Fruit fly (Drosophila melanogaster) whole organism, embryonic: ENCODE data around the gene CG46059.

Source experiments
- CG10959 ChIP-seq: fragments of 200-800 bp; sonication (Bioruptor generic); IDR thresholded peaks from 2 replicates; pipeline ENCODE4 v1.3.6; 2022; ENCODE audit warnings: missing biosample characterization, missing genetic modification characterization
- CG12155 ChIP-seq: fragments of 200-800 bp; sonication (Bioruptor generic); optimal IDR thresholded peaks from 3 replicates; lab custom pipeline; 2016; ENCODE audit warnings: missing biosample characterization, missing genetic modification characterization
- CG13894 ChIP-seq: fragments of 200-800 bp; sonication (Bioruptor generic); optimal IDR thresholded peaks from 3 replicates; lab custom pipeline; 2018; ENCODE audit warnings: missing biosample characterization, mild to moderate bottlenecking, missing genetic modification characterization, moderate library complexity
- CG14014 ChIP-seq: fragments of 200-800 bp; sonication (Bioruptor generic); IDR thresholded peaks from 2 replicates; pipeline ENCODE4 v1.3.6; 2022; ENCODE audit warnings: missing biosample characterization, missing genetic modification characterization
- CG15514 ChIP-seq: fragments of 200-800 bp; sonication (Bioruptor generic); optimal IDR thresholded peaks from 3 replicates; lab custom pipeline; 2017; ENCODE audit warnings: missing biosample characterization, missing genetic modification characterization, mild to moderate bottlenecking, moderate library complexity, missing genetic modification reagents
- CG15601 ChIP-seq: fragments of 200-800 bp; sonication (Bioruptor generic); optimal IDR thresholded peaks from 3 replicates; lab custom pipeline; 2019; ENCODE audit warnings: missing biosample characterization, mild to moderate bottlenecking, missing genetic modification characterization, moderate library complexity
- CG16813 ChIP-seq: fragments of 200-800 bp; sonication (Bioruptor generic); IDR thresholded peaks from 3 replicates; pipeline ENCODE4 v1.3.6; 2022; ENCODE audit warnings: missing biosample characterization, missing genetic modification characterization; ENCODE audit not compliant: partially characterized antibody
- CG30020 ChIP-seq: fragments of 200-800 bp; optimal IDR thresholded peaks from 2 replicates; lab custom pipeline; 2019; ENCODE audit warnings: missing biosample characterization, mild to moderate bottlenecking, missing genetic modification characterization, moderate library complexity
- CG3163 ChIP-seq: fragments of 200-800 bp; sonication (Bioruptor generic); optimal IDR thresholded peaks from 3 replicates; lab custom pipeline; 2016; ENCODE audit warnings: missing biosample characterization, missing genetic modification characterization
- CG32532 ChIP-seq: fragments of 200-800 bp; sonication (Bioruptor generic); IDR thresholded peaks from 2 replicates; pipeline ENCODE4 v1.3.6; 2022; ENCODE audit warnings: missing biosample characterization, missing genetic modification characterization
- CG43689 ChIP-seq: fragments of 200-800 bp; sonication (Bioruptor generic); IDR thresholded peaks from 2 replicates; pipeline ENCODE4 v1.3.6; 2022; ENCODE audit warnings: missing biosample characterization, missing genetic modification characterization
- CG4424 ChIP-seq: fragments of 200-800 bp; sonication (Bioruptor generic); optimal IDR thresholded peaks from 3 replicates; lab custom pipeline; 2016; ENCODE audit warnings: missing biosample characterization, missing genetic modification characterization
- CG8924 ChIP-seq: fragments of 200-800 bp; optimal IDR thresholded peaks from 3 replicates; lab custom pipeline; 2019; ENCODE audit warnings: missing biosample characterization, mild to moderate bottlenecking, missing genetic modification characterization, moderate library complexity
- CG9609 ChIP-seq: fragments of 200-800 bp; sonication (Bioruptor generic); optimal IDR thresholded peaks from 3 replicates; lab custom pipeline; 2016; ENCODE audit warnings: missing biosample characterization, missing genetic modification characterization
- CG9797 ChIP-seq: fragments of 200-800 bp; sonication (Bioruptor generic); optimal IDR thresholded peaks from 3 replicates; lab custom pipeline; 2018; ENCODE audit warnings: missing biosample characterization, mild to moderate bottlenecking, missing genetic modification characterization
- CG9876 ChIP-seq: fragments of 200-800 bp; sonication (Bioruptor generic); optimal IDR thresholded peaks from 2 replicates; lab custom pipeline; 2016; ENCODE audit warnings: missing biosample characterization, missing genetic modification characterization
- Dll ChIP-seq: fragments of 200-800 bp; sonication (Bioruptor generic); IDR thresholded peaks from 4 replicates; pipeline ENCODE4 v1.3.6; 2022; ENCODE audit warnings: missing biosample characterization, missing genetic modification characterization; ENCODE audit not compliant: partially characterized antibody
- Doc3 ChIP-seq: fragments of 200-800 bp; sonication (Bioruptor generic); IDR thresholded peaks from 3 replicates; pipeline ENCODE4 v1.3.6; 2022; ENCODE audit warnings: missing biosample characterization, missing genetic modification characterization; ENCODE audit not compliant: partially characterized antibody
- Ets65A ChIP-seq: fragments of 200-800 bp; sonication (Bioruptor generic); peaks from one replicate; lab custom pipeline; 2016; ENCODE audit warnings: missing biosample characterization, missing genetic modification characterization
- H2.0 ChIP-seq: fragments of 200-800 bp; sonication (Bioruptor generic); IDR thresholded peaks from 2 replicates; pipeline ENCODE4 v1.3.6; 2022; ENCODE audit warnings: missing biosample characterization, missing genetic modification characterization
- Hr78 ChIP-seq, 2 experiments: fragments of 200-800 bp in 1 of 2; fragments of >200 bp in 1 of 2; sonication (Bioruptor generic) in 1 of 2; optimal IDR thresholded peaks; 2 replicates each; lab custom pipeline; 2017 to 2019; ENCODE audit warnings: missing biosample characterization in 2 of 2, missing genetic modification characterization in 2 of 2, mild to moderate bottlenecking in 1 of 2, moderate library complexity in 1 of 2
- Lhr ChIP-seq: fragments of 200-800 bp; sonication (Bioruptor generic); optimal IDR thresholded peaks from 3 replicates; lab custom pipeline; 2017; ENCODE audit warnings: mild to moderate bottlenecking, missing biosample characterization, missing genetic modification reagents, missing genetic modification characterization
- MESR4 ChIP-seq: fragments of 200-800 bp; sonication (Bioruptor generic); optimal IDR thresholded peaks from 2 replicates; lab custom pipeline; 2018; ENCODE audit warnings: missing biosample characterization, mild to moderate bottlenecking, missing genetic modification characterization, moderate library complexity
- Mad ChIP-seq: fragments of 200-800 bp; sonication (Bioruptor generic); optimal IDR thresholded peaks from 2 replicates; lab custom pipeline; 2016; ENCODE audit warnings: missing biosample characterization, missing genetic modification characterization
- NFAT ChIP-seq: fragments of 200-800 bp; sonication (Bioruptor generic); IDR thresholded peaks from 2 replicates; pipeline ENCODE4 v1.3.6; 2022; ENCODE audit warnings: missing biosample characterization, missing genetic modification characterization
- Rx ChIP-seq: fragments of 200-800 bp; sonication (Bioruptor generic); IDR thresholded peaks from 2 replicates; pipeline ENCODE4 v1.3.6; 2022; ENCODE audit warnings: missing biosample characterization, missing genetic modification characterization
- Xbp1 ChIP-seq: fragments of 200-800 bp; sonication (Bioruptor generic); optimal IDR thresholded peaks from 3 replicates; lab custom pipeline; 2016; ENCODE audit warnings: missing biosample characterization, mild to moderate bottlenecking, missing genetic modification characterization
- aop ChIP-seq: fragments of 200-800 bp; sonication (Bioruptor generic); IDR thresholded peaks from 2 replicates; pipeline ENCODE4 v1.3.6; 2022; ENCODE audit warnings: missing biosample characterization, missing genetic modification characterization
- ara ChIP-seq: fragments of 200-800 bp; sonication (Bioruptor generic); IDR thresholded peaks from 2 replicates; pipeline ENCODE4 v1.3.6; 2022; ENCODE audit warnings: missing biosample characterization, missing genetic modification characterization
- ase ChIP-seq: fragments of 200-800 bp; sonication (Bioruptor generic); IDR thresholded peaks from 3 replicates; pipeline ENCODE4 v1.3.6; 2022; ENCODE audit warnings: missing biosample characterization, missing genetic modification characterization
- az2 ChIP-seq: fragments of 200-800 bp; sonication (Bioruptor generic); optimal IDR thresholded peaks from 3 replicates; lab custom pipeline; 2016; ENCODE audit warnings: missing biosample characterization, missing genetic modification characterization
- bab2 ChIP-seq: fragments of 200-800 bp; sonication (Bioruptor generic); optimal IDR thresholded peaks from 2 replicates; lab custom pipeline; 2016; ENCODE audit warnings: missing biosample characterization, missing genetic modification characterization
- bigmax ChIP-seq: fragments of 200-800 bp; sonication (Bioruptor generic); optimal IDR thresholded peaks from 2 replicates; lab custom pipeline; 2018; ENCODE audit warnings: missing biosample characterization, mild to moderate bottlenecking, missing genetic modification characterization
- dan ChIP-seq: fragments of 200-800 bp; sonication (Bioruptor generic); IDR thresholded peaks from 2 replicates; pipeline ENCODE4 v1.3.6; 2022; ENCODE audit warnings: missing biosample characterization, missing genetic modification characterization
- dpn ChIP-seq, 2 experiments: fragments of 200-800 bp; sonication (Bioruptor generic); optimal IDR thresholded peaks; 3 replicates each; lab custom pipeline; 2016; ENCODE audit warnings: missing biosample characterization in 2 of 2, missing genetic modification characterization in 2 of 2
- ems ChIP-seq: fragments of 200-800 bp; sonication (Bioruptor generic); optimal IDR thresholded peaks from 3 replicates; lab custom pipeline; 2016; ENCODE audit warnings: missing biosample characterization, missing genetic modification characterization
- gcm2 ChIP-seq: fragments of 200-800 bp; sonication (Bioruptor generic); optimal IDR thresholded peaks from 2 replicates; lab custom pipeline; 2016; ENCODE audit warnings: missing biosample characterization, missing genetic modification characterization
- gfzf ChIP-seq: fragments of 200-800 bp; sonication (Bioruptor generic); optimal IDR thresholded peaks from 2 replicates; lab custom pipeline; 2016; ENCODE audit warnings: missing biosample characterization, mild to moderate bottlenecking, missing genetic modification characterization, moderate library complexity
- kni ChIP-seq: fragments of 200-800 bp; sonication (Bioruptor generic); optimal IDR thresholded peaks from 3 replicates; lab custom pipeline; 2017; ENCODE audit warnings: mild to moderate bottlenecking, missing biosample characterization, missing genetic modification reagents, missing genetic modification characterization
- odd ChIP-seq: fragments of 200-800 bp; sonication (Bioruptor generic); optimal IDR thresholded peaks from 2 replicates; lab custom pipeline; 2017; ENCODE audit warnings: missing biosample characterization, mild to moderate bottlenecking, missing genetic modification characterization
- onecut ChIP-seq: fragments of 200-800 bp; sonication (Bioruptor generic); IDR thresholded peaks from 2 replicates; pipeline ENCODE4 v1.3.6; 2022; ENCODE audit warnings: missing biosample characterization, missing genetic modification characterization
- pho ChIP-seq: fragments of 200-800 bp; sonication (Bioruptor generic); optimal IDR thresholded peaks from 2 replicates; lab custom pipeline; 2016; ENCODE audit warnings: missing biosample characterization, missing genetic modification characterization
- pnt ChIP-seq: fragments of 200-800 bp; sonication (Bioruptor generic); optimal IDR thresholded peaks from 3 replicates; lab custom pipeline; 2016; ENCODE audit warnings: missing biosample characterization, missing genetic modification characterization
- rib ChIP-seq: fragments of 200-800 bp; sonication (Bioruptor generic); IDR thresholded peaks from 2 replicates; pipeline ENCODE4 v1.3.6; 2022; ENCODE audit warnings: missing biosample characterization, missing genetic modification characterization
- slbo ChIP-seq: fragments of 200-800 bp; sonication (Bioruptor generic); IDR thresholded peaks from 2 replicates; pipeline ENCODE4 v1.3.6; 2022; ENCODE audit warnings: missing biosample characterization, missing genetic modification characterization
- sob ChIP-seq: fragments of 200-800 bp; sonication (Bioruptor generic); IDR thresholded peaks from 2 replicates; pipeline ENCODE4 v1.3.6; 2022; ENCODE audit warnings: missing biosample characterization, missing genetic modification characterization
- ssp ChIP-seq: fragments of 200-800 bp; sonication (Bioruptor generic); IDR thresholded peaks from 2 replicates; pipeline ENCODE4 v1.3.6; 2022; ENCODE audit warnings: missing biosample characterization, missing genetic modification characterization
- tin ChIP-seq: fragments of 200-800 bp; sonication (Bioruptor generic); optimal IDR thresholded peaks from 3 replicates; lab custom pipeline; 2016; ENCODE audit warnings: missing biosample characterization, missing genetic modification characterization
- trem ChIP-seq: fragments of 200-800 bp; optimal IDR thresholded peaks from 3 replicates; lab custom pipeline; 2019; ENCODE audit warnings: missing biosample characterization, mild to moderate bottlenecking, missing genetic modification characterization, moderate library complexity
- z ChIP-seq: fragments of 200-800 bp; sonication (Bioruptor generic); IDR thresholded peaks from 3 replicates; pipeline ENCODE4 v1.3.6; 2022; ENCODE audit warnings: missing biosample characterization, missing genetic modification characterization
- zf30C ChIP-seq: fragments of 200-800 bp; sonication (Bioruptor generic); optimal IDR thresholded peaks from 3 replicates; lab custom pipeline; 2018; ENCODE audit warnings: missing biosample characterization, mild to moderate bottlenecking, missing genetic modification characterization

Gene CG46059

dm6 chr2L:19181153-19181892 lies 2.3 kb downstream of the CG46059 start, which contains the start of gene CG17568 (continued):
- no peak for TF ChIP-seq dan (GFP tag; lab: Robert Waterston, UW)
- TF ChIP-seq CG9876 (GFP tag; lab: Kevin White, UChicago) = no peak
- TF ChIP-seq odd = no peak
- TF ChIP-seq dpn (GFP tag; optimal IDR thresholded peaks at IDR 0.05; lab: Kevin White, UChicago) = peak in 1 of 2 experiments; percentile 4
- TF ChIP-seq CG9609 (GFP tag; lab: Kevin White, UChicago) = no peak
- peak; percentile 7 for TF ChIP-seq CG30020
- no peak for TF ChIP-seq pnt (GFP tag; lab: Kevin White, UChicago)
- no peak for TF ChIP-seq gcm2 (GFP tag; lab: Kevin White, UChicago)
- TF ChIP-seq CG10959 (GFP tag; lab: Robert Waterston, UW) = peak; percentile 97
- no peak for TF ChIP-seq slbo (GFP tag; lab: Robert Waterston, UW)
- peak; percentile 84 for TF ChIP-seq gfzf (GFP tag; lab: Kevin White, UChicago)
- peak; percentile 25 for TF ChIP-seq Lhr (GFP tag; lab: Kevin White, UChicago)
- no peak for TF ChIP-seq aop (GFP tag; lab: Robert Waterston, UW)
- TF ChIP-seq zf30C (GFP tag; lab: Kevin White, UChicago) = no peak
- no peak for TF ChIP-seq CG15514 (GFP tag; lab: Kevin White, UChicago)
- TF ChIP-seq CG9797 (GFP tag; lab: Kevin White, UChicago) = peak; percentile 67
- TF ChIP-seq sob (GFP tag; lab: Robert Waterston, UW) = no peak
- no peak for TF ChIP-seq pho (GFP tag; lab: Kevin White, UChicago)
- no peak for TF ChIP-seq NFAT (GFP tag; lab: Robert Waterston, UW)
- TF ChIP-seq bab2 (GFP tag; lab: Kevin White, UChicago) = peak; percentile 6
- peak; percentile 12 for TF ChIP-seq ems (GFP tag; lab: Kevin White, UChicago)
- TF ChIP-seq CG32532 (GFP tag; lab: Robert Waterston, UW) = no peak
- TF ChIP-seq CG8924 (tag; lab: Kevin White, UChicago) = no peak
- no peak for TF ChIP-seq Doc3
- TF ChIP-seq Xbp1 (GFP tag; lab: Kevin White, UChicago) = peak; percentile 21
- no peak for TF ChIP-seq Dll (GFP tag; lab: Robert Waterston, UW)
- no peak for TF ChIP-seq CG16813 (GFP tag; lab: Robert Waterston, UW)
- peak; percentile 14 for TF ChIP-seq CG15601
- TF ChIP-seq CG4424 = peak; percentile 25
- peak; percentile 6 for TF ChIP-seq az2 (GFP tag; lab: Kevin White, UChicago)
- peak; percentile 1 for TF ChIP-seq tin
- no peak for TF ChIP-seq CG43689
- TF ChIP-seq bigmax (GFP tag; lab: Kevin White, UChicago) = no peak
- TF ChIP-seq onecut = peak; percentile 4; the same call in 1 of the 2 replicates
- no peak for TF ChIP-seq CG14014 (GFP tag; lab: Robert Waterston, UW)
- peak; percentile 40 for TF ChIP-seq Ets65A (GFP tag; lab: Kevin White, UChicago)
- TF ChIP-seq ase = no peak
- no peak for TF ChIP-seq ssp (GFP tag; lab: Robert Waterston, UW)
- TF ChIP-seq trem = peak; percentile 15
- no peak for TF ChIP-seq kni
- no peak for TF ChIP-seq ara (GFP tag; lab: Robert Waterston, UW)
- TF ChIP-seq z = no peak
- no peak for TF ChIP-seq CG13894
- no peak for TF ChIP-seq rib (GFP tag; lab: Robert Waterston, UW)
- TF ChIP-seq MESR4 (GFP tag; lab: Kevin White, UChicago) = peak; percentile 75
- no peak for TF ChIP-seq Hr78 (GFP tag; optimal IDR thresholded peaks at IDR 0.05; lab: Kevin White, UChicago)
- TF ChIP-seq CG3163 (GFP tag; lab: Kevin White, UChicago) = no peak
- no peak for TF ChIP-seq CG12155
- TF ChIP-seq Rx = no peak
- TF ChIP-seq Mad (GFP tag; lab: Kevin White, UChicago) = no peak
- no peak for TF ChIP-seq H2.0 (GFP tag; lab: Robert Waterston, UW)
